Fruit fly (Drosophila melanogaster): ENCODE measurements around the gene Smox.
A peak's percentile ranks its signal among the peaks of the same experiment; 100 is the strongest.

DNA sequence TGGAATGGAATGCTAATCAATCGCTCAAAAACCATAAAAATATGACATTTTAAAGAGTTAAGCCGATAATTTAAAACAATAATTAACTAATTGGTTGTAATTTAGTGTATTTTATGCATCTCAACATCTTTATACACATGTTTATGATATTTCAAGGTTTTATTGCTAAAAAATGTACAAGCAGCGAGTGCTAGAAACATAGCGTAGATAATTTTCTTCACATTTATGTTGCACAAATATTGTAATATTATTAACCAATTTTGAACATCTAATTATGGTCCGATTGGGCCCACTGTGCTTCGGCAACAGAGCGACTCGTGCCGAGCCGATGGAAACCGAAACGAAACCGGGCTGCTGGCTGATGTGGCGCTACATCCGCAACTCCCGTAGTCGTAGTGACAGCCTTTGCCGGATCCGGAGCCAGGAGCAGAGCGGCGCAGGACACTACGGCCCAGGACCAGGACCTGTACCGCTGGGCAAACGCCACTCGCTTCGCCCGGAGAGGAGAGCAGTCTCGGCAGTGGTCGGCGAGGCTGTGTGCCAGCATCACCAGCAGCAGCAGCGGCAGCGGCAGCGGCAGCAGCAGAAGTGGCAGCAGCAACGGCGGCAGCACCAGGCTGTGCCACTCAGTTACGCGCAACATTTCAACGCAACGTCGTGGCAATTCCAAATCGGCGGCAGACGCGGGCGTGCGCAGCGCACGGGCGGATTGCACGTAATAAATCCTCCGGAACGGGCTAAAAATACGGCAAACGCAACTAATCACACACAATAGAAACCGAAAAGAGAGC lies 36.3 kb upstream of the Smox start, which contains the start of gene sdt:
- TF ChIP-seq Hr39 (GFP tag; optimal IDR thresholded peaks at IDR 0.05) (no peak), pdm3 (GFP tag; optimal IDR thresholded peaks at IDR 0.05) (no peak), ss (GFP tag; optimal IDR thresholded peaks at IDR 0.05) (peak in 1 of 2 experiments; percentile 48), CG15336 (GFP tag; IDR thresholded peaks at IDR 0.05) (no peak), Sox102F (GFP tag; optimal IDR thresholded peaks at IDR 0.05) (no peak), OdsH (GFP tag; optimal IDR thresholded peaks at IDR 0.05) (no peak), fkh (GFP tag; optimal IDR thresholded peaks at IDR 0.05) (no peak), CG32006 (GFP tag; optimal IDR thresholded peaks at IDR 0.05) (peak; percentile 42), Sox14 (GFP tag; optimal IDR thresholded peaks at IDR 0.05) (no peak), net (GFP tag; optimal IDR thresholded peaks at IDR 0.05) (peak; percentile 11), eg (GFP tag; IDR thresholded peaks at IDR 0.05) (no peak), cyc (GFP tag; optimal IDR thresholded peaks at IDR 0.05) (no peak)

Data from whole organism, prepupa.